Worm (Caenorhabditis elegans) whole organism, mixed stage, embryonic: Measurements from ENCODE around the gene str-200.

ENCODE experiments used
- M03D4.4 ChIP-seq: sonication (generic microtip); optimal IDR thresholded peaks from 2 replicates; lab custom pipeline; 2017; ENCODE audit warnings: mild to moderate bottlenecking, missing genetic modification characterization, missing compliant biosample characterization
- ces-1 ChIP-seq: fragments of 150-350 bp; optimal IDR thresholded peaks from 2 replicates; lab custom pipeline; 2014; ENCODE audit warnings: missing biosample characterization, missing genetic modification reagents, missing genetic modification characterization
- drap-1 ChIP-seq: fragments of 200-800 bp; sonication (Bioruptor generic); optimal IDR thresholded peaks from 3 replicates; lab custom pipeline; 2018; ENCODE audit warnings: mild to moderate bottlenecking, missing genetic modification characterization, missing compliant biosample characterization
- elt-3 ChIP-seq: fragments of 150-350 bp; optimal IDR thresholded peaks from 2 replicates; lab custom pipeline; 2014; ENCODE audit warnings: missing biosample characterization, missing genetic modification characterization
- lsy-2 ChIP-seq: fragments of 150-350 bp; optimal IDR thresholded peaks from 2 replicates; lab custom pipeline; 2014; ENCODE audit warnings: missing biosample characterization, missing genetic modification characterization
- mls-2 ChIP-seq: sonication (generic microtip); optimal IDR thresholded peaks from 2 replicates; lab custom pipeline; 2016; ENCODE audit warnings: mild to moderate bottlenecking, missing genetic modification characterization, moderate library complexity, missing compliant biosample characterization
- nhr-12 ChIP-seq: fragments of 150-350 bp; optimal IDR thresholded peaks from 2 replicates; lab custom pipeline; 2014; ENCODE audit warnings: missing biosample characterization, missing genetic modification characterization
- nhr-28 ChIP-seq: fragments of 150-350 bp; optimal IDR thresholded peaks from 2 replicates; lab custom pipeline; 2014; ENCODE audit warnings: missing biosample characterization, missing genetic modification characterization
- nhr-76 ChIP-seq: sonication (generic microtip); optimal IDR thresholded peaks from 2 replicates; lab custom pipeline; 2017; ENCODE audit warnings: missing biosample characterization, missing genetic modification characterization
- snpc-4 ChIP-seq: fragments of 150-350 bp; optimal IDR thresholded peaks from 2 replicates; lab custom pipeline; 2014; ENCODE audit warnings: missing biosample characterization, missing genetic modification characterization
- unc-39 ChIP-seq: fragments of 150-350 bp; optimal IDR thresholded peaks from 2 replicates; lab custom pipeline; 2014; ENCODE audit warnings: missing biosample characterization, missing genetic modification characterization
- unc-62 ChIP-seq: fragments of 150-350 bp; optimal IDR thresholded peaks from 2 replicates; lab custom pipeline; 2014; ENCODE audit warnings: missing biosample characterization, missing genetic modification reagents, missing genetic modification characterization
- ztf-11 ChIP-seq: fragments of 150-350 bp; optimal IDR thresholded peaks from 2 replicates; lab custom pipeline; 2014; ENCODE audit warnings: missing biosample characterization, missing genetic modification characterization

DNA sequence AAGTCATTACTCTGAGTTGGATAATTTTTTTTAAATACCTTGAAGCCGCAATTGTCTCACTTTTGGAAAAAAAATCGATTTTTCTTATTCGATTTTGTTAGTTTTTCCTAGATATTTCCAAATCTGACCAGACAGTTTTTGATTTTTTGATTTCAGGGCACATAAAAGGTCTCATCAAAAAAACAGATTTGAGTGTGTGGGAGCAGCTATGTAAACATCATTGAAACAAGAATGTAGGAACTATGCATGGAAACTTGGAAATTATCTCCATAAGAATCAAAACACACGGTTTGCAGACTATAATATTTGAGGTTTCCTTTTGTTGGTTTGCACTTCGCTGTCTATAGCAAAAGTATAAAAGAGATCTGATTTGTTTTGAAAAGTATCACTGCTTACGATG, 28.1 kb upstream of the str-200 start, which contains the start of gene scl-24:
- no peak for TF ChIP-seq snpc-4 (tag; lab: Kevin White, UChicago)
- TF ChIP-seq M03D4.4, result no peak
- no peak for TF ChIP-seq drap-1 (GFP tag; lab: Kevin White, UChicago)
- no peak for TF ChIP-seq nhr-28 (tag; lab: Kevin White, UChicago)
- TF ChIP-seq ces-1, result no peak
- no peak for TF ChIP-seq lsy-2 (tag; lab: Kevin White, UChicago)
- no peak for TF ChIP-seq ztf-11 (tag; lab: Kevin White, UChicago)
- no peak for TF ChIP-seq elt-3 (tag; lab: Kevin White, UChicago)
- no peak for TF ChIP-seq nhr-76
- TF ChIP-seq unc-39, result no peak
- TF ChIP-seq mls-2 (tag; lab: Kevin White, UChicago), result no peak
- TF ChIP-seq nhr-12 (tag; lab: Kevin White, UChicago), result no peak
- TF ChIP-seq unc-62, result no peak
